Fruit fly (Drosophila melanogaster): ENCODE data around the gene frma.

frma gene

dm6 chrX:5516783-5517571, 21.1 kb upstream of the frma start (continued):
- TF ChIP-seq dl (GFP tag; optimal IDR thresholded peaks at IDR 0.05; ENCODE audit: insufficient read depth in 1 of 2, partially characterized antibody in 2 of 2), result peak; percentile 83 to 89
- no peak for TF ChIP-seq Abd-B (GFP tag; optimal IDR thresholded peaks at IDR 0.05)
- TF ChIP-seq tai (GFP tag; optimal IDR thresholded peaks at IDR 0.05), result no peak
- TF ChIP-seq Jra (GFP tag; optimal IDR thresholded peaks at IDR 0.05), result no peak
- peak; percentile 3 for TF ChIP-seq HLH106 (tag; optimal IDR thresholded peaks at IDR 0.05)

- TF ChIP-seq foxo (GFP tag; optimal IDR thresholded peaks at IDR 0.05), result peak in 1 of 2 experiments; percentile 36
- no peak for TF ChIP-seq Dif (GFP tag; optimal IDR thresholded peaks at IDR 0.05; ENCODE audit: partially characterized antibody)
- peak; percentile 29 for TF ChIP-seq ey (GFP tag; optimal IDR thresholded peaks at IDR 0.05)
- TF ChIP-seq pan (optimal IDR thresholded peaks at IDR 0.05), result no peak
These were observed 20.2 kb upstream of the frma start, which contains the start of gene CG12730 for dm6 chrX:5515903-5516658. Gene CG12730, plus strand, starts transcription at chrX:5516608.

dm6 chrX:5515151-5515550, 19.3 kb upstream of the frma start:
- TF ChIP-seq Dfd (GFP tag; optimal IDR thresholded peaks at IDR 0.05) (peak; percentile 93), usp (GFP tag; optimal IDR thresholded peaks at IDR 0.05) (no peak)

dm6 chrX:5511167-5511566, 15.3 kb upstream of the frma start:
- TF ChIP-seq GATAd (GFP tag; optimal IDR thresholded peaks at IDR 0.05), result no peak
- TF ChIP-seq Rel (GFP tag; optimal IDR thresholded peaks at IDR 0.05), result no peak
- TF ChIP-seq Rel (tag; optimal IDR thresholded peaks at IDR 0.05), result no peak
- no peak for TF ChIP-seq N (GFP tag; optimal IDR thresholded peaks at IDR 0.05)
- TF ChIP-seq pan (optimal IDR thresholded peaks at IDR 0.05), result peak; percentile 3
- no peak for TF ChIP-seq CG32264 (GFP tag; optimal IDR thresholded peaks at IDR 0.05)

dm6 chrX:5503916-5504315, 8.1 kb upstream of the frma start:
- TF ChIP-seq br (GFP tag; optimal IDR thresholded peaks at IDR 0.05), result no peak
- TF ChIP-seq Vsx2 (GFP tag; optimal IDR thresholded peaks at IDR 0.05; ENCODE audit: partially characterized antibody), result no peak
- TF ChIP-seq usp (GFP tag; optimal IDR thresholded peaks at IDR 0.05), result no peak

dm6 chrX:5501129-5501528, 5.3 kb upstream of the frma start, which contains the start of the genes CG32762 and CG4151:
Gene CG32762, minus strand, starts transcription at chrX:5501229.
Gene CG4151, plus strand, starts transcription at chrX:5501476.
- TF ChIP-seq Hr78 (GFP tag; optimal IDR thresholded peaks at IDR 0.05) (no peak), rgr (GFP tag; optimal IDR thresholded peaks at IDR 0.05) (no peak), Mio (GFP tag; optimal IDR thresholded peaks at IDR 0.05) (no peak), Dif (GFP tag; optimal IDR thresholded peaks at IDR 0.05; ENCODE audit: partially characterized antibody) (no peak), Jra (GFP tag; optimal IDR thresholded peaks at IDR 0.05) (no peak), jim (GFP tag; optimal IDR thresholded peaks at IDR 0.05) (no peak), ey (GFP tag; optimal IDR thresholded peaks at IDR 0.05) (no peak), Dfd (GFP tag; optimal IDR thresholded peaks at IDR 0.05) (no peak), CrebA (GFP tag; optimal IDR thresholded peaks at IDR 0.05; ENCODE audit: borderline replicate concordance) (no peak), Myc (optimal IDR thresholded peaks at IDR 0.05) (no peak), OdsH (GFP tag; optimal IDR thresholded peaks at IDR 0.05) (no peak)

- TF ChIP-seq Jra (GFP tag; optimal IDR thresholded peaks at IDR 0.05) (no peak), HLH106 (tag; optimal IDR thresholded peaks at IDR 0.05) (no peak), woc (GFP tag; optimal IDR thresholded peaks at IDR 0.05) (no peak), Sp1 (GFP tag; optimal IDR thresholded peaks at IDR 0.05) (no peak), Hnf4 (GFP tag; optimal IDR thresholded peaks at IDR 0.05) (no peak), Hr83 (GFP tag; optimal IDR thresholded peaks at IDR 0.05; ENCODE audit: poor library complexity, severe bottlenecking) (no peak), Dif (GFP tag; optimal IDR thresholded peaks at IDR 0.05; ENCODE audit: partially characterized antibody) (no peak), sv (GFP tag; optimal IDR thresholded peaks at IDR 0.05) (no peak), Abd-B (GFP tag; optimal IDR thresholded peaks at IDR 0.05) (no peak), psq (GFP tag; optimal IDR thresholded peaks at IDR 0.05) (no peak), dsf (GFP tag; optimal IDR thresholded peaks at IDR 0.05; ENCODE audit: borderline replicate concordance) (no peak), brk (GFP tag; optimal IDR thresholded peaks at IDR 0.05) (no peak), foxo (GFP tag; optimal IDR thresholded peaks at IDR 0.05) (no peak), fru (GFP tag; optimal IDR thresholded peaks at IDR 0.05) (no peak), Vsx2 (GFP tag; optimal IDR thresholded peaks at IDR 0.05; ENCODE audit: partially characterized antibody) (no peak), sage (GFP tag; optimal IDR thresholded peaks at IDR 0.05) (no peak), Myc (optimal IDR thresholded peaks at IDR 0.05) (no peak), pan (optimal IDR thresholded peaks at IDR 0.05) (no peak), Mio (GFP tag; optimal IDR thresholded peaks at IDR 0.05) (no peak)
These were observed 875 bp upstream of the frma start for dm6 chrX:5496727-5497126.
